Worm (Caenorhabditis elegans) whole organism, young adult: Measurements from ENCODE around the gene C16D9.6.

Experiments
- B0019.2 ChIP-seq: fragments of 200-800 bp; sonication (Bioruptor generic); conservative IDR thresholded peaks from 2 replicates; pipeline ENCODE4 v1.3.6; 2022; ENCODE audit warnings: missing genetic modification reagents, missing genetic modification characterization, missing compliant biosample characterization
- B0035.1 ChIP-seq: sonication (generic microtip); optimal IDR thresholded peaks from 2 replicates; lab custom pipeline; 2016; ENCODE audit warnings: missing genetic modification characterization, mild to moderate bottlenecking, missing compliant biosample characterization, missing genotype, missing genetic modification reagents
- F22D6.2 ChIP-seq: sonication (generic microtip); optimal IDR thresholded peaks from 2 replicates; lab custom pipeline; 2016; ENCODE audit warnings: mild to moderate bottlenecking, missing genetic modification characterization, missing compliant biosample characterization
- F37B4.10 ChIP-seq: fragments of 200-800 bp; sonication (Bioruptor generic); IDR thresholded peaks from 2 replicates; pipeline ENCODE4 v1.3.6; 2022; ENCODE audit warnings: missing genetic modification characterization, missing compliant biosample characterization
- F49E8.2 ChIP-seq: sonication (generic microtip); optimal IDR thresholded peaks from 3 replicates; lab custom pipeline; 2017; ENCODE audit warnings: missing genetic modification characterization, mild to moderate bottlenecking, missing compliant biosample characterization, antibody characterized with exemption, moderate library complexity; ENCODE audit not compliant: insufficient read depth
- F57A8.1 ChIP-seq: fragments of 200-800 bp; sonication (Bioruptor generic); optimal IDR thresholded peaks from 2 replicates; lab custom pipeline; 2018; ENCODE audit warnings: mild to moderate bottlenecking, missing genetic modification characterization, moderate library complexity, missing compliant biosample characterization
- T07F8.4 ChIP-seq: sonication (generic microtip); optimal IDR thresholded peaks from 2 replicates; lab custom pipeline; 2016; ENCODE audit warnings: mild to moderate bottlenecking, missing genetic modification characterization, moderate library complexity, missing compliant biosample characterization
- T26A5.8 ChIP-seq: sonication (generic microtip); optimal IDR thresholded peaks from 2 replicates; lab custom pipeline; 2016; ENCODE audit warnings: missing genetic modification characterization, missing compliant biosample characterization
- Y95B8A.8 ChIP-seq: fragments of 200-800 bp; sonication (Bioruptor generic); IDR thresholded peaks from 2 replicates; pipeline ENCODE4 v1.3.6; 2022; ENCODE audit warnings: missing genetic modification reagents, missing genetic modification characterization, missing compliant biosample characterization
- aptf-3 ChIP-seq: fragments of 200-800 bp; sonication (Bioruptor generic); IDR thresholded peaks from 2 replicates; pipeline ENCODE4 v1.3.6; 2022; ENCODE audit warnings: missing genetic modification characterization, missing compliant biosample characterization
- atf-7 ChIP-seq: sonication (generic microtip); optimal IDR thresholded peaks from 2 replicates; lab custom pipeline; 2017; ENCODE audit warnings: mild to moderate bottlenecking, missing genetic modification characterization, missing compliant biosample characterization
- attf-3 ChIP-seq: fragments of 200-800 bp; sonication (Bioruptor generic); conservative IDR thresholded peaks from 2 replicates; pipeline ENCODE4 v1.3.6; 2022; ENCODE audit warnings: missing genetic modification reagents, missing genetic modification characterization, missing compliant biosample characterization
- attf-6 ChIP-seq: fragments of 200-800 bp; sonication (Bioruptor generic); IDR thresholded peaks from 2 replicates; pipeline ENCODE4 v1.3.6; 2022; ENCODE audit warnings: missing genetic modification reagents, missing genetic modification characterization, missing compliant biosample characterization
- cebp-1 ChIP-seq, 2 experiments: fragments of 200-800 bp in 1 of 2; sonication (Bioruptor generic) in 1 of 2; sonication (generic microtip) in 1 of 2; IDR thresholded peaks in 1 of 2; optimal IDR thresholded peaks in 1 of 2; 2 replicates each; pipeline versions ENCODE4 v1.3.6 to Lab custom; 2017 to 2022; ENCODE audit warnings: missing compliant biosample characterization in 2 of 2, missing genetic modification characterization in 2 of 2, mild to moderate bottlenecking in 1 of 2, missing genetic modification reagents in 1 of 2, moderate library complexity in 1 of 2
- ceh-40 ChIP-seq: fragments of 200-800 bp; sonication (Bioruptor generic); IDR thresholded peaks from 2 replicates; pipeline ENCODE4 v1.3.6; 2022; ENCODE audit warnings: missing genetic modification characterization, missing compliant biosample characterization
- egl-44 ChIP-seq: fragments of 200-800 bp; sonication (Bioruptor generic); IDR thresholded peaks from 2 replicates; pipeline ENCODE4 v1.3.6; 2022; ENCODE audit warnings: missing genetic modification reagents, missing genetic modification characterization, missing compliant biosample characterization
- hmg-1.2 ChIP-seq: fragments of 200-800 bp; sonication (Bioruptor generic); IDR thresholded peaks from 2 replicates; pipeline ENCODE4 v1.3.6; 2022; ENCODE audit warnings: missing genetic modification reagents, missing genetic modification characterization, missing compliant biosample characterization
- let-607 ChIP-seq, 2 experiments: fragments of 200-800 bp in 1 of 2; sonication (Bioruptor generic) in 1 of 2; sonication (generic microtip) in 1 of 2; optimal IDR thresholded peaks; 2 replicates each; lab custom pipeline; 2016 to 2018; ENCODE audit warnings: mild to moderate bottlenecking in 2 of 2, missing compliant biosample characterization in 2 of 2, missing genetic modification characterization in 2 of 2, moderate library complexity in 2 of 2, missing genotype in 1 of 2
- lin-35 ChIP-seq, 3 experiments: fragments of 150-350 bp in 2 of 3; sonication (generic microtip) in 1 of 3; optimal IDR thresholded peaks; 2 replicates each; lab custom pipeline; 2014 to 2018; ENCODE audit warnings: missing biosample characterization in 3 of 3, missing genetic modification characterization in 3 of 3, missing genetic modification reagents in 3 of 3
- lir-1 ChIP-seq: fragments of 200-800 bp; sonication (Bioruptor generic); conservative IDR thresholded peaks from 2 replicates; pipeline ENCODE4 v1.3.6; 2022; ENCODE audit warnings: missing genetic modification reagents, missing genetic modification characterization, missing compliant biosample characterization
- madf-3 ChIP-seq: fragments of 200-800 bp; sonication (Bioruptor generic); IDR thresholded peaks from 2 replicates; pipeline ENCODE4 v1.3.6; 2022; ENCODE audit warnings: missing genetic modification reagents, missing genetic modification characterization, missing compliant biosample characterization
- nfya-2 ChIP-seq: fragments of 200-800 bp; sonication (Bioruptor generic); IDR thresholded peaks from 2 replicates; pipeline ENCODE4 v1.3.6; 2022; ENCODE audit warnings: missing genetic modification reagents, missing genetic modification characterization, missing compliant biosample characterization
- nhr-80 ChIP-seq: sonication (generic microtip); optimal IDR thresholded peaks from 2 replicates; lab custom pipeline; 2016; ENCODE audit warnings: missing genetic modification characterization, missing compliant biosample characterization
- pha-4 ChIP-seq: fragments of 150-350 bp; sonication (generic microtip); optimal IDR thresholded peaks from 2 replicates; lab custom pipeline; 2014; ENCODE audit warnings: missing biosample characterization, missing genetic modification reagents, missing genetic modification characterization
- rec-8 ChIP-seq, 2 experiments: sonication (generic microtip); optimal IDR thresholded peaks; 2 replicates each; lab custom pipeline; 2016; ENCODE audit warnings: mild to moderate bottlenecking in 2 of 2, missing genetic modification characterization in 2 of 2, missing genetic modification reagents in 2 of 2, missing genotype in 2 of 2, missing biosample characterization in 1 of 2, missing compliant biosample characterization in 1 of 2, moderate library complexity in 1 of 2
- sea-2 ChIP-seq: fragments of 200-800 bp; sonication (Bioruptor generic); IDR thresholded peaks from 2 replicates; pipeline ENCODE4 v1.3.6; 2022; ENCODE audit warnings: missing genetic modification characterization, missing compliant biosample characterization
- snpc-4 ChIP-seq, 5 experiments: fragments of 150-350 bp in 1 of 5; sonication (generic microtip) in 4 of 5; optimal IDR thresholded peaks; 2 replicates each; lab custom pipeline; 2014 to 2018; ENCODE audit warnings: missing genetic modification characterization in 5 of 5, missing biosample characterization in 3 of 5, antibody characterized with exemption in 2 of 5, mild to moderate bottlenecking in 2 of 5, missing compliant biosample characterization in 2 of 5, missing genotype in 2 of 5, moderate library complexity in 2 of 5, missing genetic modification reagents in 1 of 5

Gene C16D9.6

ce11 chrV:8291764-8292163, 41.7 kb upstream of the C16D9.6 start, which contains the start of gene srg-33 (continued):
- TF ChIP-seq atf-7 (tag; lab: Kevin White, UChicago) (no peak), rec-8 (tag; optimal IDR thresholded peaks at IDR 0.05; lab: Kevin White, UChicago) (no peak)

- TF ChIP-seq nhr-80 = peak; percentile 36
- no peak for TF ChIP-seq attf-3
- no peak for TF ChIP-seq snpc-4 (GFP tag; optimal IDR thresholded peaks at IDR 0.05; lab: Kevin White, UChicago)
- peak in 1 of 4 experiments; percentile 7 for TF ChIP-seq snpc-4 (tag; optimal IDR thresholded peaks at IDR 0.05; lab: Kevin White, UChicago)
- peak; percentile 81; the same call in 1 of the 2 replicates for TF ChIP-seq cebp-1 (GFP tag; IDR thresholded peaks at IDR 0.05; lab: Robert Waterston, UW)
- peak; percentile 94 for TF ChIP-seq cebp-1 (tag; optimal IDR thresholded peaks at IDR 0.05; lab: Kevin White, UChicago)
- no peak for TF ChIP-seq T07F8.4
These were observed 38.2 kb upstream of the C16D9.6 start for ce11 chrV:8288125-8288806.

- TF ChIP-seq nhr-80 (peak; percentile 66), sea-2 (GFP tag; lab: Robert Waterston, UW) (no peak)
- TF ChIP-seq, all 124 proteins: peak for 1
These were observed 35.3 kb upstream of the C16D9.6 start for ce11 chrV:8285455-8285854.

ce11 chrV:8284800-8285199, 34.7 kb upstream of the C16D9.6 start, which contains the start of gene slc-17.5:
slc-17.5 (minus strand) TSS chrV:8284900.
- no peak for TF ChIP-seq Y95B8A.8
- TF ChIP-seq, all 124 proteins: peak for 0

- peak in 1 of 2 experiments; percentile 52 for TF ChIP-seq let-607 (tag; optimal IDR thresholded peaks at IDR 0.05; lab: Kevin White, UChicago)
- peak; percentile 35 for TF ChIP-seq nhr-80
- TF ChIP-seq F37B4.10 (GFP tag; lab: Robert Waterston, UW) = no peak
- TF ChIP-seq F57A8.1 = no peak
- TF ChIP-seq B0019.2 = no peak
These were observed 32.8 kb upstream of the C16D9.6 start for ce11 chrV:8282933-8283332.

ce11 chrV:8281646-8282045, 31.5 kb upstream of the C16D9.6 start:
- TF ChIP-seq B0035.1 (tag; lab: Kevin White, UChicago) (no peak), T26A5.8 (tag; lab: Kevin White, UChicago) (no peak), pha-4 (no peak), F49E8.2 (tag; lab: Kevin White, UChicago) (no peak), lin-35 (GFP tag; optimal IDR thresholded peaks at IDR 0.05; lab: Kevin White, UChicago) (no peak), madf-3 (GFP tag; lab: Robert Waterston, UW) (no peak), B0019.2 (no peak), hmg-1.2 (GFP tag; lab: Robert Waterston, UW) (no peak), attf-3 (no peak), ceh-40 (GFP tag; lab: Robert Waterston, UW) (no peak), egl-44 (GFP tag; lab: Robert Waterston, UW) (no peak), attf-6 (GFP tag; lab: Robert Waterston, UW) (no peak), aptf-3 (no peak), nfya-2 (GFP tag; lab: Robert Waterston, UW) (no peak), lir-1 (GFP tag; lab: Robert Waterston, UW) (no peak), F22D6.2 (tag; lab: Kevin White, UChicago) (no peak), sea-2 (GFP tag; lab: Robert Waterston, UW) (no peak)
